Worm (Caenorhabditis elegans) whole organism, midembryonic: ENCODE results near the gene ZK930.6.

Source experiments
- flt-1 ChIP-seq: fragments of 200-800 bp; sonication (Bioruptor generic); IDR thresholded peaks from 2 replicates; pipeline ENCODE4 v1.3.6; 2022; ENCODE audit warnings: missing genetic modification characterization, missing compliant biosample characterization
- tab-1 ChIP-seq: fragments of 200-800 bp; sonication (Bioruptor generic); IDR thresholded peaks from 2 replicates; pipeline ENCODE4 v1.3.6; 2022; ENCODE audit warnings: missing genetic modification characterization, missing compliant biosample characterization

DNA sequence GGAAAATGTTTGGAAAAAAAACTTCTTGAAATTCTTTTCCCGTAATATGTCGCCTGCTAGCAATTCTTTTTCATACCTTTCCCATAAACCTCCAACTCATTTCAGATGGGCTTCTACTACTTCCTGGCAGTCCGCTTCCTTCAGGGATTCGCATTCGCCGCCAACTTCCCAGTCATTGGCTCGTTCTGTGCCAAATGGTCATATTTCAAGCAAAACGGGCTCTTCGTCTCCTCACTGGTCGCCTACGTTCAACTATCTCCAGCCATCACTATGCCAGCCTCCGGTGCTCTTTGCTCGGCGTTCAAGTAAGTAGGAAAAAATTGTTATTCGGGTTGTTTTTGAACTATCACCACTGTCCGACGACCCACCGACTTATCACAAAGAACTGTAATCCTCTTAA is 39.7 kb upstream of the ZK930.6 start:
- TF ChIP-seq tab-1 (GFP tag; lab: Robert Waterston, UW) = no peak
- TF ChIP-seq flt-1 (GFP tag; lab: Robert Waterston, UW) = no peak
